Worm (Caenorhabditis elegans) whole organism, late embryonic: Measurements from ENCODE around the gene rpl-33.

Experiments
- C08G9.2 ChIP-seq: sonication (generic microtip); optimal IDR thresholded peaks from 2 replicates; lab custom pipeline; 2016; ENCODE audit warnings: mild to moderate bottlenecking, missing genetic modification characterization, moderate library complexity, missing compliant biosample characterization
- F13H6.1 ChIP-seq: sonication (generic microtip); optimal IDR thresholded peaks from 2 replicates; lab custom pipeline; 2016; ENCODE audit warnings: missing genetic modification characterization, missing compliant biosample characterization
- K09A11.1 ChIP-seq: sonication (generic microtip); optimal IDR thresholded peaks from 2 replicates; lab custom pipeline; 2017; ENCODE audit warnings: antibody characterized with exemption, mild to moderate bottlenecking, missing genetic modification characterization, missing compliant biosample characterization; ENCODE audit not compliant: insufficient read depth
- T23F11.4 ChIP-seq: fragments of 200-800 bp; sonication (Bioruptor generic); optimal IDR thresholded peaks from 2 replicates; lab custom pipeline; 2018; ENCODE audit warnings: mild to moderate bottlenecking, missing genetic modification characterization, missing compliant biosample characterization
- ceh-14 ChIP-seq: sonication (generic microtip); optimal IDR thresholded peaks from 2 replicates; lab custom pipeline; 2016; ENCODE audit warnings: missing genotype, missing genetic modification characterization, missing compliant biosample characterization
- ceh-18 ChIP-seq: sonication (generic microtip); optimal IDR thresholded peaks from 2 replicates; lab custom pipeline; 2016; ENCODE audit warnings: missing genetic modification characterization, missing compliant biosample characterization
- ceh-19 ChIP-seq: fragments of 200-800 bp; sonication (Bioruptor generic); optimal IDR thresholded peaks from 2 replicates; lab custom pipeline; 2018; ENCODE audit warnings: mild to moderate bottlenecking, missing genetic modification characterization, missing compliant biosample characterization
- ceh-24 ChIP-seq: sonication (generic microtip); optimal IDR thresholded peaks from 2 replicates; lab custom pipeline; 2016; ENCODE audit warnings: mild to moderate bottlenecking, missing genetic modification characterization, missing compliant biosample characterization
- ceh-31 ChIP-seq: sonication (generic microtip); optimal IDR thresholded peaks from 2 replicates; lab custom pipeline; 2016; ENCODE audit warnings: missing genetic modification characterization, missing compliant biosample characterization
- ceh-34 ChIP-seq: sonication (generic microtip); optimal IDR thresholded peaks from 2 replicates; lab custom pipeline; 2016; ENCODE audit warnings: mild to moderate bottlenecking, missing genetic modification characterization, missing compliant biosample characterization
- ceh-45 ChIP-seq: fragments of 200-800 bp; sonication (Bioruptor generic); IDR thresholded peaks from 2 replicates; pipeline ENCODE4 v1.3.6; 2022; ENCODE audit warnings: missing genetic modification reagents, missing genetic modification characterization, missing compliant biosample characterization
- ceh-6 ChIP-seq: fragments of 200-800 bp; sonication (Bioruptor generic); optimal IDR thresholded peaks from 2 replicates; lab custom pipeline; 2018; ENCODE audit warnings: mild to moderate bottlenecking, missing genetic modification characterization, missing compliant biosample characterization
- ceh-9 ChIP-seq: sonication (generic microtip); optimal IDR thresholded peaks from 2 replicates; lab custom pipeline; 2016; ENCODE audit warnings: mild to moderate bottlenecking, missing genetic modification characterization, inconsistent platforms, missing compliant biosample characterization
- che-1 ChIP-seq: sonication (generic microtip); optimal IDR thresholded peaks from 2 replicates; lab custom pipeline; 2016; ENCODE audit warnings: mild to moderate bottlenecking, missing genetic modification characterization, missing compliant biosample characterization
- dmd-4 ChIP-seq: sonication (generic microtip); optimal IDR thresholded peaks from 2 replicates; lab custom pipeline; 2016; ENCODE audit warnings: borderline replicate concordance, missing genetic modification characterization, missing compliant biosample characterization
- dve-1 ChIP-seq: sonication (generic microtip); optimal IDR thresholded peaks from 2 replicates; lab custom pipeline; 2017; ENCODE audit warnings: antibody characterized with exemption, mild to moderate bottlenecking, missing genetic modification characterization, missing compliant biosample characterization
- elt-2 ChIP-seq: sonication (generic microtip); optimal IDR thresholded peaks from 2 replicates; lab custom pipeline; 2016; ENCODE audit warnings: missing genetic modification reagents, missing genetic modification characterization, missing compliant biosample characterization
- elt-4 ChIP-seq: sonication (generic microtip); optimal IDR thresholded peaks from 2 replicates; lab custom pipeline; 2016; ENCODE audit warnings: missing genetic modification characterization, missing compliant biosample characterization
- fkh-10 ChIP-seq: fragments of 150-350 bp; optimal IDR thresholded peaks from 2 replicates; lab custom pipeline; 2014; ENCODE audit warnings: missing biosample characterization, missing genetic modification reagents, missing genetic modification characterization
- gmeb-2 ChIP-seq: sonication (generic microtip); optimal IDR thresholded peaks from 2 replicates; lab custom pipeline; 2016; ENCODE audit warnings: missing genetic modification characterization, inconsistent platforms, missing compliant biosample characterization
- hlh-15 ChIP-seq: sonication (generic microtip); optimal IDR thresholded peaks from 2 replicates; lab custom pipeline; 2016; ENCODE audit warnings: missing genetic modification characterization, missing compliant biosample characterization
- hlh-30 ChIP-seq: sonication (generic microtip); optimal IDR thresholded peaks from 2 replicates; lab custom pipeline; 2017; ENCODE audit warnings: antibody characterized with exemption, missing genetic modification characterization, missing compliant biosample characterization; ENCODE audit not compliant: insufficient read depth
- hlh-6 ChIP-seq: sonication (generic microtip); optimal IDR thresholded peaks from 2 replicates; lab custom pipeline; 2016; ENCODE audit warnings: missing genotype, missing genetic modification characterization, missing compliant biosample characterization
- hlh-8 ChIP-seq: sonication (generic microtip); optimal IDR thresholded peaks from 2 replicates; lab custom pipeline; 2016; ENCODE audit warnings: missing genotype, missing genetic modification characterization, missing compliant biosample characterization
- lim-6 ChIP-seq: sonication (generic microtip); optimal IDR thresholded peaks from 2 replicates; lab custom pipeline; 2016; ENCODE audit warnings: missing genetic modification characterization, missing compliant biosample characterization
- nfya-1 ChIP-seq: sonication (generic microtip); optimal IDR thresholded peaks from 2 replicates; lab custom pipeline; 2017; ENCODE audit warnings: missing genetic modification characterization, mild to moderate bottlenecking, missing compliant biosample characterization, antibody characterized with exemption, moderate library complexity
- nhr-11 ChIP-seq: fragments of 150-350 bp; optimal IDR thresholded peaks from 2 replicates; lab custom pipeline; 2014; ENCODE audit warnings: missing biosample characterization, missing genetic modification characterization
- nhr-232 ChIP-seq: sonication (generic microtip); optimal IDR thresholded peaks from 2 replicates; lab custom pipeline; 2016; ENCODE audit warnings: missing genetic modification characterization, missing compliant biosample characterization
- npax-4 ChIP-seq: sonication (generic microtip); optimal IDR thresholded peaks from 2 replicates; lab custom pipeline; 2016; ENCODE audit warnings: missing genetic modification characterization, missing compliant biosample characterization
- pag-3 ChIP-seq: sonication (generic microtip); optimal IDR thresholded peaks from 2 replicates; lab custom pipeline; 2016; ENCODE audit warnings: missing compliant biosample characterization, missing genetic modification characterization, borderline replicate concordance
- pat-9 ChIP-seq: fragments of 200-800 bp; sonication (Bioruptor generic); optimal IDR thresholded peaks from 2 replicates; lab custom pipeline; 2018; ENCODE audit warnings: mild to moderate bottlenecking, missing genetic modification characterization, moderate library complexity, missing compliant biosample characterization
- pha-2 ChIP-seq: sonication (generic microtip); optimal IDR thresholded peaks from 2 replicates; lab custom pipeline; 2017; ENCODE audit warnings: mild to moderate bottlenecking, missing genetic modification characterization, missing compliant biosample characterization
- pha-4 ChIP-seq: fragments of 150-350 bp; optimal IDR thresholded peaks from 2 replicates; lab custom pipeline; 2018; ENCODE audit warnings: missing biosample characterization, missing genetic modification reagents, missing genetic modification characterization
- pqm-1 ChIP-seq: sonication (generic microtip); optimal IDR thresholded peaks from 2 replicates; lab custom pipeline; 2016; ENCODE audit warnings: missing genetic modification characterization, missing compliant biosample characterization
- rnt-1 ChIP-seq: sonication (generic microtip); optimal IDR thresholded peaks from 2 replicates; lab custom pipeline; 2016; ENCODE audit warnings: missing genetic modification characterization, missing compliant biosample characterization
- sox-2 ChIP-seq: fragments of 200-800 bp; sonication (Bioruptor generic); IDR thresholded peaks from 2 replicates; pipeline ENCODE4 v1.3.6; 2022; ENCODE audit warnings: missing genetic modification reagents, missing genetic modification characterization, missing compliant biosample characterization
- sox-4 ChIP-seq: sonication (generic microtip); optimal IDR thresholded peaks from 2 replicates; lab custom pipeline; 2017; ENCODE audit warnings: mild to moderate bottlenecking, missing genetic modification characterization, inconsistent platforms, missing compliant biosample characterization
- syd-9 ChIP-seq: sonication (generic microtip); optimal IDR thresholded peaks from 2 replicates; lab custom pipeline; 2016; ENCODE audit warnings: mild to moderate bottlenecking, missing genetic modification characterization, moderate library complexity, missing compliant biosample characterization
- ttx-3 ChIP-seq: sonication (generic microtip); optimal IDR thresholded peaks from 2 replicates; lab custom pipeline; 2016; ENCODE audit warnings: missing genetic modification reagents, missing genetic modification characterization, missing compliant biosample characterization
- unc-3 ChIP-seq, 2 experiments: fragments of 200-800 bp in 1 of 2; sonication (Bioruptor generic) in 1 of 2; sonication (generic microtip) in 1 of 2; conservative IDR thresholded peaks in 1 of 2; optimal IDR thresholded peaks in 1 of 2; 2 replicates each; pipeline versions ENCODE4 v1.3.6 to Lab custom; 2016 to 2022; ENCODE audit warnings: missing compliant biosample characterization in 2 of 2, missing genetic modification characterization in 2 of 2, missing genetic modification reagents in 1 of 2
- unc-42 ChIP-seq: sonication (generic microtip); optimal IDR thresholded peaks from 2 replicates; lab custom pipeline; 2016; ENCODE audit warnings: missing genotype, missing genetic modification characterization, missing compliant biosample characterization
- unc-55 ChIP-seq: sonication (generic microtip); optimal IDR thresholded peaks from 2 replicates; lab custom pipeline; 2017; ENCODE audit warnings: missing biosample characterization, missing genetic modification reagents, missing genetic modification characterization
- unc-86 ChIP-seq: sonication (generic microtip); optimal IDR thresholded peaks from 2 replicates; lab custom pipeline; 2016; ENCODE audit warnings: missing genetic modification characterization, missing compliant biosample characterization
- zip-5 ChIP-seq: sonication (generic microtip); optimal IDR thresholded peaks from 2 replicates; lab custom pipeline; 2016; ENCODE audit warnings: missing genetic modification characterization, missing compliant biosample characterization

Gene rpl-33

DNA sequence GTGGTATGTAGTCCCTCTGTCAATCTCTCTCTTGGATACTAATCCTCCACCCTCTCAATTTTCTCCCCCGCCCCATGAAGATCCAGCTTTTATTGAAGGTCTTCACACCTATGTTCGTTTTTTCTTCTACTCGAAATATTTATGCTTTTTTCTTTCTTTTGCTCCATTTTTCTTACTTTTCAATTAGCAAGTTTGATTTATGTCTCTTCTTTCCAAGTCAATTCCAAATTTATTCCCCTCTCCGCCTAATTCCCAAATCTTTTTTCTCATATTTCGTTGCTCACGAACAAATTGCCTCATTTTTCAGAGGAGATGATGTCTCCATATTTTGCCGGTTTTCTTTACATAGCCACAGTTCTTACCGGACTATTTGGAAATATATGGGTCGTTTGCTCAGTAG lies 38.9 kb downstream of the rpl-33 start, which contains the start of gene npr-31:
Gene npr-31 (plus strand): TSS at position 301 of the 400 bp plus-strand sequence.
- TF ChIP-seq ceh-34 (tag; lab: Kevin White, UChicago) (no peak), hlh-15 (tag; lab: Kevin White, UChicago) (no peak), nhr-11 (tag; lab: Kevin White, UChicago) (no peak), elt-4 (tag; lab: Kevin White, UChicago) (no peak), lim-6 (no peak), pqm-1 (tag; lab: Kevin White, UChicago) (no peak), syd-9 (no peak), elt-2 (no peak), pat-9 (tag; lab: Kevin White, UChicago) (no peak), hlh-6 (tag; lab: Kevin White, UChicago) (no peak), K09A11.1 (tag; lab: Kevin White, UChicago) (no peak), T23F11.4 (no peak), sox-4 (tag; lab: Kevin White, UChicago) (no peak), unc-55 (no peak)
- TF ChIP-seq, all 69 proteins: peak for 0

DNA sequence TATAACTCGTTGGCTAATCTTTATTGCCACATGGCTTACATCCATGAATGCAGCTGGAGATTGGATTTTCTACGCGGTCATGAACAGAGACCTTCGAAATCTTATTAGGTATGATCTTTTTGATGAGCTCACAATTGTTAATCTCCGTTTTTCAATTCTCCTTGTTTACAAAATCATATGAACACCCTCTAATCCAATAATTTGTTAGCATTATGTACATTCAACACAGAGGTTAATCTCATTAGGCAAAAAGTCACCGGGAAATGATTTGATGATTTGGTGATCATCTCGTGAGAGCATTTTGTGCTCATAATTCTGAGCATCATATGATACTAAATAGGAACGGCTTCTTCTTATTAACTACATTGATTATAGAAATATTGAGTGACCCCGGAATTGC lies 40.9 kb downstream of the rpl-33 start:
- TF ChIP-seq che-1 (tag; lab: Kevin White, UChicago): no peak
- no peak for TF ChIP-seq F13H6.1 (tag; lab: Kevin White, UChicago)
- no peak for TF ChIP-seq sox-2 (GFP tag; lab: Robert Waterston, UW)
- no peak for TF ChIP-seq nhr-232 (tag; lab: Kevin White, UChicago)
- no peak for TF ChIP-seq ttx-3 (tag; lab: Kevin White, UChicago)
- TF ChIP-seq lim-6: no peak
- no peak for TF ChIP-seq unc-3 (GFP tag; conservative IDR thresholded peaks at IDR 0.05; lab: Robert Waterston, UW)
- no peak for TF ChIP-seq unc-3 (tag; optimal IDR thresholded peaks at IDR 0.05; lab: Kevin White, UChicago)
- no peak for TF ChIP-seq gmeb-2 (tag; lab: Kevin White, UChicago)
- TF ChIP-seq ceh-31 (tag; lab: Kevin White, UChicago): no peak
- TF ChIP-seq, all 69 proteins: peak for 0

- TF ChIP-seq hlh-15 (tag; lab: Kevin White, UChicago) (no peak), pag-3 (no peak), ceh-9 (no peak), unc-86 (tag; lab: Kevin White, UChicago) (no peak), ceh-45 (no peak), nhr-11 (tag; lab: Kevin White, UChicago) (no peak), nfya-1 (tag; lab: Kevin White, UChicago) (no peak), fkh-10 (GFP tag; lab: Kevin White, UChicago) (no peak), nhr-232 (tag; lab: Kevin White, UChicago) (no peak), dve-1 (tag; lab: Kevin White, UChicago) (no peak), ceh-19 (GFP tag; lab: Kevin White, UChicago) (no peak), unc-42 (tag; lab: Kevin White, UChicago) (no peak), sox-2 (GFP tag; lab: Robert Waterston, UW) (no peak), pha-4 (tag; lab: Kevin White, UChicago) (no peak), hlh-8 (tag; lab: Kevin White, UChicago) (no peak), pqm-1 (tag; lab: Kevin White, UChicago) (no peak)
- TF ChIP-seq, all 69 proteins: peak for 0
Observed at ce11 chrII:7147550-7147949, 42.2 kb downstream of the rpl-33 start.

DNA sequence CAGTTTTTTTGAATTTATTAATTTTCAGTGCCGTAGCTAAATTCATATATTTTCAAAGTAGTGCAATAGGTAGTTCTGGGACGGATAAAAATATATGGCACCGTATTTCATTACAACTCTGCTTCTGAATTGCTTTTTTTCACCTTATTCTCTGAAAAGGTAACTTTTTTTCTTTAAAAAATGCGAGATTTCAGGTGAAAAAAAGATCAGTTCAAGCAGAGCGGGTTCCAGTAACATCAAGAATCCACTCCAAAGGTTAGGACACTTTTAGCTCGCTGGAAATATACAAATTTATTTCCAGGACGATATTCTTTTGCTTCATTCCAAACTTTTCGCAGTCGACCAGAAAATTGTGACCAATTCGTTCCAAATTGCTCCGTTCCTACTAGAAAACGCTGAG lies 42.7 kb downstream of the rpl-33 start, which contains the start of gene T07F8.1:
Gene T07F8.1 (plus strand): TSS at position 301 of the 400 bp plus-strand sequence.
- no peak for TF ChIP-seq zip-5 (tag; lab: Kevin White, UChicago)
- no peak for TF ChIP-seq ceh-34 (tag; lab: Kevin White, UChicago)
- TF ChIP-seq ttx-3 (tag; lab: Kevin White, UChicago): no peak
- TF ChIP-seq C08G9.2 (tag; lab: Kevin White, UChicago): no peak
- TF ChIP-seq rnt-1 (tag; lab: Kevin White, UChicago): no peak
- TF ChIP-seq gmeb-2 (tag; lab: Kevin White, UChicago): no peak
- no peak for TF ChIP-seq ceh-18 (tag; lab: Kevin White, UChicago)
- TF ChIP-seq ceh-6 (GFP tag; lab: Kevin White, UChicago): no peak
- no peak for TF ChIP-seq unc-55
- TF ChIP-seq hlh-30: no peak
- TF ChIP-seq pha-2 (tag; lab: Kevin White, UChicago): no peak
- TF ChIP-seq ceh-31 (tag; lab: Kevin White, UChicago): no peak
- TF ChIP-seq dmd-4 (tag; lab: Kevin White, UChicago): no peak
- no peak for TF ChIP-seq ceh-24 (tag; lab: Kevin White, UChicago)
- no peak for TF ChIP-seq unc-3 (GFP tag; conservative IDR thresholded peaks at IDR 0.05; lab: Robert Waterston, UW)
- no peak for TF ChIP-seq unc-3 (tag; optimal IDR thresholded peaks at IDR 0.05; lab: Kevin White, UChicago)
- TF ChIP-seq npax-4: no peak
- no peak for TF ChIP-seq syd-9
- TF ChIP-seq ceh-14 (tag; lab: Kevin White, UChicago): no peak
- TF ChIP-seq pag-3: no peak
- TF ChIP-seq, all 69 proteins: peak for 0
